Fruit fly (Drosophila melanogaster): Measurements from ENCODE around the gene Idgf2.

Idgf2 gene

DNA sequence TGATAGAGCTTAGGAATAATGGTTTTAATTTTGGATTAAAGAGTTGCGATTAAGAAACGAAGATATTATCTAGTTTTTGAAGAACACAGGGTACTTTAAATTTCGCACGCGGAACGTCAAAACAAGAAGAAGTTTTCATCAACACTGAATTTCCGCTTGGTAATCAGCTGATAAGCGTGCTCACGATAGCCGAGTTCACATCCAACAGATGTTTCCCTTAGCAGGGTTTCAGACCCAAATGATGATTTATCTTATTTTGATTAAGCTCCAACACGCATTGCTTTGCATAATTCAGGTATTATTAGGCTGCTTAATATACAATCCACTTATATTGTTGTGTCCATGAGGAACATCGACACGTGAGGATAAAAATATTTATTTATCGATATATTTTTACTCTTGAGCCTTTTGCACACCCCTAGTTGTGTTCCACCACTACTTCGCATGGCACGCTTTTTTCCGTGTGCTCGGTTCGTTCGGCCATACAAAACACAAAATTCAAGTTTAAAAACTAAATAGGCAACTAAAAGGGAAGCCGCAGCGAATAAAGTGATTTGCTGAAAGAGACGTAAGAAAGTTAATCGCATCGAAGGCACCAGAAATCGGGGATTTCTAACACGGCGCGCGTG is 44.1 kb downstream of the Idgf2 start, which contains the start of gene Tpr2 (continued):
- TF ChIP-seq pum (GFP tag; optimal IDR thresholded peaks at IDR 0.05): peak; percentile 28
- TF ChIP-seq phol (tag; optimal IDR thresholded peaks at IDR 0.05): peak; percentile 67
- TF ChIP-seq CG15601 (tag; optimal IDR thresholded peaks at IDR 0.05): peak; percentile 82
- no peak for TF ChIP-seq CG18476 (GFP tag; optimal IDR thresholded peaks at IDR 0.05)
- no peak for TF ChIP-seq nom (GFP tag; optimal IDR thresholded peaks at IDR 0.05)
- TF ChIP-seq gt (GFP tag; IDR thresholded peaks at IDR 0.05): no peak
- no peak for TF ChIP-seq Optix (GFP tag; IDR thresholded peaks at IDR 0.05)
- no peak for TF ChIP-seq Antp (GFP tag; optimal IDR thresholded peaks at IDR 0.05)
- peak; percentile 85 for TF ChIP-seq CG10543 (GFP tag; optimal IDR thresholded peaks at IDR 0.05)
- no peak for TF ChIP-seq cad (GFP tag; optimal IDR thresholded peaks at IDR 0.05)
- no peak for TF ChIP-seq toy (GFP tag; IDR thresholded peaks at IDR 0.05)
- no peak for TF ChIP-seq pros (GFP tag; optimal IDR thresholded peaks at IDR 0.05)
- TF ChIP-seq CG1233 (GFP tag; optimal IDR thresholded peaks at IDR 0.05): peak; percentile 8
- no peak for TF ChIP-seq Elba2 (GFP tag; optimal IDR thresholded peaks at IDR 0.05)
- TF ChIP-seq tap (tag; optimal IDR thresholded peaks at IDR 0.05): peak; percentile 22
- no peak for TF ChIP-seq CG11696 (GFP tag; IDR thresholded peaks at IDR 0.05)
- peak; percentile 30 for TF ChIP-seq Dek (tag; optimal IDR thresholded peaks at IDR 0.05)
- no peak for TF ChIP-seq CG3726 (GFP tag; IDR thresholded peaks at IDR 0.05)
- TF ChIP-seq chn (GFP tag; optimal IDR thresholded peaks at IDR 0.05): peak; percentile 65
- peak; percentile 34 for TF ChIP-seq Mes4 (GFP tag; optimal IDR thresholded peaks at IDR 0.05)
- peak; percentile 45; the same call in 2 of the 3 replicates for TF ChIP-seq CG17361 (GFP tag; IDR thresholded peaks at IDR 0.05)
- TF ChIP-seq Trl (optimal IDR thresholded peaks at IDR 0.05): no peak
- peak; percentile 58 for TF ChIP-seq Trl (GFP tag; optimal IDR thresholded peaks at IDR 0.05)
- peak; percentile 93 for TF ChIP-seq Med (GFP tag)
- peak; percentile 87 for TF ChIP-seq CG12659 (GFP tag; optimal IDR thresholded peaks at IDR 0.05)
- no peak for TF ChIP-seq CG8765 (GFP tag; IDR thresholded peaks at IDR 0.05)
- peak; percentile 50 for TF ChIP-seq CG13296 (GFP tag; optimal IDR thresholded peaks at IDR 0.05)
- no peak for TF ChIP-seq HLH3B (GFP tag; IDR thresholded peaks at IDR 0.05)
- TF ChIP-seq CG1792 (GFP tag; optimal IDR thresholded peaks at IDR 0.05): no peak
- TF ChIP-seq oc (tag; optimal IDR thresholded peaks at IDR 0.05): peak; percentile 8
- TF ChIP-seq CG7963 (GFP tag; IDR thresholded peaks at IDR 0.05; ENCODE audit: partially characterized antibody): peak; percentile 74; the same call in 2 of the 3 replicates
- TF ChIP-seq mam (GFP tag; optimal IDR thresholded peaks at IDR 0.05): peak; percentile 42
- TF ChIP-seq CG17385 (GFP tag; optimal IDR thresholded peaks at IDR 0.05): peak; percentile 83
- TF ChIP-seq BEAF-32 (GFP tag; optimal IDR thresholded peaks at IDR 0.05): peak; percentile 99
- peak; percentile 75 for TF ChIP-seq ci (GFP tag; IDR thresholded peaks at IDR 0.05)
- TF ChIP-seq CG18764 (GFP tag; optimal IDR thresholded peaks at IDR 0.05): no peak
- TF ChIP-seq HLHmδ (GFP tag; optimal IDR thresholded peaks at IDR 0.05): no peak
- peak; percentile 88 for TF ChIP-seq Bgb (GFP tag; IDR thresholded peaks at IDR 0.05; ENCODE audit: partially characterized antibody)
- no peak for TF ChIP-seq ash1 (GFP tag; optimal IDR thresholded peaks at IDR 0.05)
- peak; percentile 86 for TF ChIP-seq inv (GFP tag; IDR thresholded peaks at IDR 0.05; ENCODE audit: partially characterized antibody)
- peak; percentile 69 to 75 for TF ChIP-seq dpn (GFP tag; optimal IDR thresholded peaks at IDR 0.05)
- TF ChIP-seq CG17612 (GFP tag; IDR thresholded peaks at IDR 0.05): no peak
- peak; percentile 73 for TF ChIP-seq CG17912 (GFP tag; optimal IDR thresholded peaks at IDR 0.05)
- TF ChIP-seq CG10274 (GFP tag; optimal IDR thresholded peaks at IDR 0.05): no peak
- TF ChIP-seq TFAM (GFP tag; optimal IDR thresholded peaks at IDR 0.05): no peak
- TF ChIP-seq tna (GFP tag; IDR thresholded peaks at IDR 0.05; ENCODE audit: partially characterized antibody): peak; percentile 90
- TF ChIP-seq pnt (GFP tag; optimal IDR thresholded peaks at IDR 0.05): no peak
- TF ChIP-seq yki (optimal IDR thresholded peaks at IDR 0.05): peak; percentile 9
- TF ChIP-seq CG4360 (GFP tag; IDR thresholded peaks at IDR 0.05): no peak
- no peak for TF ChIP-seq cwo (GFP tag; optimal IDR thresholded peaks at IDR 0.05)
- no peak for TF ChIP-seq CG31365 (tag; optimal IDR thresholded peaks at IDR 0.05)

Data from whole organism, embryonic.